Worm (Caenorhabditis elegans) whole organism, late embryonic: ENCODE data around the gene cka-1.
"Not testable (repeated sequence)": the region's sequence is repeated elsewhere in the genome, so short reads cannot be mapped to it uniquely, and the experiment has no call there.

Experiments used
- ceh-19 ChIP-seq: fragments of 200-800 bp; sonication (Bioruptor generic); optimal IDR thresholded peaks from 2 replicates; lab custom pipeline; 2018; ENCODE audit warnings: mild to moderate bottlenecking, missing genetic modification characterization, missing compliant biosample characterization
- ceh-31 ChIP-seq: sonication (generic microtip); optimal IDR thresholded peaks from 2 replicates; lab custom pipeline; 2016; ENCODE audit warnings: missing genetic modification characterization, missing compliant biosample characterization
- ceh-34 ChIP-seq: sonication (generic microtip); optimal IDR thresholded peaks from 2 replicates; lab custom pipeline; 2016; ENCODE audit warnings: mild to moderate bottlenecking, missing genetic modification characterization, missing compliant biosample characterization
- dmd-4 ChIP-seq: sonication (generic microtip); optimal IDR thresholded peaks from 2 replicates; lab custom pipeline; 2016; ENCODE audit warnings: borderline replicate concordance, missing genetic modification characterization, missing compliant biosample characterization
- lin-11 ChIP-seq: fragments of 200-800 bp; sonication (Bioruptor generic); optimal IDR thresholded peaks from 2 replicates; lab custom pipeline; 2018; ENCODE audit warnings: mild to moderate bottlenecking, missing genetic modification characterization, missing compliant biosample characterization
- nfya-1 ChIP-seq: sonication (generic microtip); optimal IDR thresholded peaks from 2 replicates; lab custom pipeline; 2017; ENCODE audit warnings: missing genetic modification characterization, mild to moderate bottlenecking, missing compliant biosample characterization, antibody characterized with exemption, moderate library complexity
- nhr-11 ChIP-seq: fragments of 150-350 bp; optimal IDR thresholded peaks from 2 replicates; lab custom pipeline; 2014; ENCODE audit warnings: missing biosample characterization, missing genetic modification characterization
- pax-1 ChIP-seq: fragments of 150-350 bp; optimal IDR thresholded peaks from 2 replicates; lab custom pipeline; 2014; ENCODE audit warnings: missing biosample characterization, missing genetic modification characterization
- pha-4 ChIP-seq: fragments of 150-350 bp; optimal IDR thresholded peaks from 2 replicates; lab custom pipeline; 2018; ENCODE audit warnings: missing biosample characterization, missing genetic modification reagents, missing genetic modification characterization
- pqm-1 ChIP-seq: sonication (generic microtip); optimal IDR thresholded peaks from 2 replicates; lab custom pipeline; 2016; ENCODE audit warnings: missing genetic modification characterization, missing compliant biosample characterization
- rnt-1 ChIP-seq: sonication (generic microtip); optimal IDR thresholded peaks from 2 replicates; lab custom pipeline; 2016; ENCODE audit warnings: missing genetic modification characterization, missing compliant biosample characterization
- unc-3 ChIP-seq, 2 experiments: fragments of 200-800 bp in 1 of 2; sonication (Bioruptor generic) in 1 of 2; sonication (generic microtip) in 1 of 2; conservative IDR thresholded peaks in 1 of 2; optimal IDR thresholded peaks in 1 of 2; 2 replicates each; pipeline versions ENCODE4 v1.3.6 to Lab custom; 2016 to 2022; ENCODE audit warnings: missing compliant biosample characterization in 2 of 2, missing genetic modification characterization in 2 of 2, missing genetic modification reagents in 1 of 2

DNA sequence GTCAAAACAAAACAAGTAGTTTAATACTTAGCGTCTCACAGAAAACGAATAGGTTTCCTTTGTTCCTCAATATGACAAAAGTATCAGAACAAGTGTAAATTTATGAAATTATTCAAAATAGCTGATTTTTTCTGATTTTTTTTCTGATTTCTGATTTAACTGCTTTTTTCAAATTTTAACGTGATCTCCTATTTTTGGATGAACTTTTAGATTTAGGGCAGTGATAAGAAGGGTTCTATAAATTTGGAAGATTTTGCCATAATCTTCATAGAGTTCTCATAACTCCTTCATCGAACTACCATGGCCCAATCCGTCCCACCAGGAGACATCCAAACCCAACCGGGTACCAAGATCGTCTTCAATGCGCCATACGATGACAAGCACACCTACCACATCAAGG is 32.3 kb upstream of the cka-1 start, which contains the start of gene msp-78:
- TF ChIP-seq nfya-1 (tag; lab: Kevin White, UChicago); unc-3 (GFP tag; conservative IDR thresholded peaks at IDR 0.05; lab: Robert Waterston, UW); unc-3 (tag; optimal IDR thresholded peaks at IDR 0.05; lab: Kevin White, UChicago); rnt-1; pqm-1 (tag; lab: Kevin White, UChicago); pha-4 (tag; lab: Kevin White, UChicago); ceh-34 (tag; lab: Kevin White, UChicago); pax-1 (tag; lab: Kevin White, UChicago); nhr-11 (tag; lab: Kevin White, UChicago); lin-11; ceh-31; ceh-19 (GFP tag; lab: Kevin White, UChicago); dmd-4: not testable (repeated sequence)
